Fruit fly (Drosophila melanogaster) whole organism, wandering third instar larva: Measurements from ENCODE around the gene Mesh1.
A peak's percentile ranks its signal among the peaks of the same experiment; 100 is the strongest.

ENCODE experiments used
- Abd-B ChIP-seq: fragments of >200 bp; optimal IDR thresholded peaks from 2 replicates; lab custom pipeline; 2017; ENCODE audit warnings: missing biosample characterization, missing genetic modification characterization
- CG32264 ChIP-seq: fragments of 200-800 bp; sonication (Bioruptor generic); optimal IDR thresholded peaks from 2 replicates; lab custom pipeline; 2016; ENCODE audit warnings: missing biosample characterization, missing genetic modification characterization
- CG9705 ChIP-seq: fragments of 200-800 bp; sonication (Bioruptor generic); optimal IDR thresholded peaks from 2 replicates; lab custom pipeline; 2018; ENCODE audit warnings: missing biosample characterization, mild to moderate bottlenecking, missing genetic modification characterization
- CrebA ChIP-seq: fragments of 200-800 bp; sonication (Bioruptor generic); optimal IDR thresholded peaks from 2 replicates; lab custom pipeline; 2016; ENCODE audit warnings: missing biosample characterization, mild to moderate bottlenecking, missing genetic modification characterization, borderline replicate concordance
- Dfd ChIP-seq: fragments of >200 bp; optimal IDR thresholded peaks from 2 replicates; lab custom pipeline; 2017; ENCODE audit warnings: missing biosample characterization, missing genetic modification characterization
- Dif ChIP-seq: fragments of 200-275, 200-300 bp; sonication (Bioruptor generic); optimal IDR thresholded peaks from 2 replicates; lab custom pipeline; 2018; ENCODE audit warnings: missing biosample characterization, missing genetic modification characterization; ENCODE audit not compliant: partially characterized antibody
- GATAd ChIP-seq: sonication (Bioruptor generic); optimal IDR thresholded peaks from 2 replicates; lab custom pipeline; 2016; ENCODE audit warnings: missing biosample characterization, missing genetic modification characterization
- HLH106 ChIP-seq: fragments of 200-800 bp; optimal IDR thresholded peaks from 3 replicates; lab custom pipeline; 2019; ENCODE audit warnings: missing biosample characterization, mild to moderate bottlenecking, missing genetic modification characterization, moderate library complexity
- Hnf4 ChIP-seq: fragments of 200-800 bp; sonication (Bioruptor generic); optimal IDR thresholded peaks from 2 replicates; lab custom pipeline; 2016; ENCODE audit warnings: missing biosample characterization, mild to moderate bottlenecking, missing genetic modification characterization
- Hr78 ChIP-seq: fragments of >200 bp; optimal IDR thresholded peaks from 2 replicates; lab custom pipeline; 2017; ENCODE audit warnings: missing biosample characterization, missing genetic modification characterization
- Hr83 ChIP-seq: fragments of 200-300 bp; sonication (Bioruptor generic); optimal IDR thresholded peaks from 2 replicates; lab custom pipeline; 2016; ENCODE audit warnings: missing biosample characterization, mild to moderate bottlenecking, missing genetic modification characterization, moderate library complexity; ENCODE audit not compliant: poor library complexity, severe bottlenecking
- Jra ChIP-seq: sonication (Bioruptor generic); optimal IDR thresholded peaks from 2 replicates; lab custom pipeline; 2016; ENCODE audit warnings: missing biosample characterization, missing genetic modification characterization
- Mio ChIP-seq: sonication (Bioruptor generic); optimal IDR thresholded peaks from 2 replicates; lab custom pipeline; 2016; ENCODE audit warnings: missing biosample characterization, missing genetic modification characterization
- Myc ChIP-seq: fragments of >200 bp; optimal IDR thresholded peaks from 2 replicates; lab custom pipeline; 2017
- N ChIP-seq: fragments of >200 bp; optimal IDR thresholded peaks from 2 replicates; lab custom pipeline; 2018; ENCODE audit warnings: missing biosample characterization, missing external identifiers, missing genetic modification characterization
- OdsH ChIP-seq: fragments of 200-800 bp; sonication (Bioruptor generic); optimal IDR thresholded peaks from 2 replicates; lab custom pipeline; 2016; ENCODE audit warnings: missing biosample characterization, mild to moderate bottlenecking, missing genetic modification characterization
- Rel ChIP-seq, 2 experiments: fragments of 200-800 bp; sonication (Bioruptor generic) in 1 of 2; optimal IDR thresholded peaks; 2 replicates in 1 of 2; 3 replicates in 1 of 2; lab custom pipeline; 2016 to 2019; ENCODE audit warnings: mild to moderate bottlenecking in 2 of 2, missing biosample characterization in 2 of 2, missing genetic modification characterization in 2 of 2, moderate library complexity in 1 of 2
- Sp1 ChIP-seq: fragments of 200-800 bp; sonication (Bioruptor generic); optimal IDR thresholded peaks from 3 replicates; lab custom pipeline; 2019; ENCODE audit warnings: missing biosample characterization, mild to moderate bottlenecking, missing genetic modification characterization, moderate library complexity
- Vsx2 ChIP-seq: fragments of 200-300, 225-300 bp; sonication (Bioruptor generic); optimal IDR thresholded peaks from 2 replicates; lab custom pipeline; 2018; ENCODE audit warnings: missing biosample characterization, missing genetic modification characterization; ENCODE audit not compliant: partially characterized antibody
- br ChIP-seq: fragments of 200-800 bp; sonication (Bioruptor generic); optimal IDR thresholded peaks from 2 replicates; lab custom pipeline; 2016; ENCODE audit warnings: missing biosample characterization, missing genetic modification characterization
- brk ChIP-seq: fragments of 200-800 bp; sonication (Bioruptor generic); optimal IDR thresholded peaks from 2 replicates; lab custom pipeline; 2016; ENCODE audit warnings: missing biosample characterization, mild to moderate bottlenecking, missing genetic modification characterization
- dl ChIP-seq, 2 experiments: fragments of 175-275, 200-275 bp in 1 of 2; fragments of 200-275 bp in 1 of 2; sonication (Bioruptor generic); optimal IDR thresholded peaks; lab custom pipeline; 2018; ENCODE audit warnings: mild to moderate bottlenecking in 2 of 2, missing biosample characterization in 2 of 2, missing genetic modification characterization in 2 of 2, moderate library complexity in 2 of 2; ENCODE audit not compliant: partially characterized antibody in 2 of 2, insufficient read depth in 1 of 2
- dmrt93B ChIP-seq: fragments of 200-800 bp; sonication (Bioruptor generic); optimal IDR thresholded peaks from 2 replicates; lab custom pipeline; 2018; ENCODE audit warnings: missing biosample characterization, mild to moderate bottlenecking, missing genetic modification characterization
- dsf ChIP-seq: sonication (Bioruptor generic); optimal IDR thresholded peaks from 2 replicates; lab custom pipeline; 2016; ENCODE audit warnings: missing biosample characterization, missing genetic modification characterization, borderline replicate concordance
- ey ChIP-seq: fragments of 200-800 bp; sonication (Bioruptor generic); optimal IDR thresholded peaks from 2 replicates; lab custom pipeline; 2016; ENCODE audit warnings: missing biosample characterization, missing genetic modification characterization
- foxo ChIP-seq, 2 experiments: fragments of 200-800 bp; sonication (Bioruptor generic); optimal IDR thresholded peaks; 2 replicates in 1 of 2; 3 replicates in 1 of 2; lab custom pipeline; 2016 to 2017; ENCODE audit warnings: missing biosample characterization in 2 of 2, missing genetic modification characterization in 2 of 2
- fru ChIP-seq: fragments of 200-800 bp; sonication (Bioruptor generic); optimal IDR thresholded peaks from 3 replicates; lab custom pipeline; 2016; ENCODE audit warnings: missing biosample characterization, mild to moderate bottlenecking, missing genetic modification characterization
- h ChIP-seq: fragments of 200-800 bp; sonication (Bioruptor generic); optimal IDR thresholded peaks from 3 replicates; lab custom pipeline; 2016; ENCODE audit warnings: missing biosample characterization, mild to moderate bottlenecking, missing genetic modification characterization
- jim ChIP-seq: fragments of 175-275, 200-325 bp; sonication (Bioruptor generic); optimal IDR thresholded peaks from 2 replicates; lab custom pipeline; 2016; ENCODE audit warnings: missing biosample characterization, mild to moderate bottlenecking, missing genetic modification characterization
- lola ChIP-seq: fragments of >200 bp; optimal IDR thresholded peaks from 2 replicates; lab custom pipeline; 2017; ENCODE audit warnings: missing biosample characterization, missing genetic modification characterization
- pan ChIP-seq: fragments of >200 bp; optimal IDR thresholded peaks from 2 replicates; lab custom pipeline; 2017
- psq ChIP-seq: fragments of 200-800 bp; sonication (Bioruptor generic); optimal IDR thresholded peaks from 3 replicates; lab custom pipeline; 2017; ENCODE audit warnings: missing biosample characterization, mild to moderate bottlenecking, missing genetic modification characterization, moderate library complexity
- rgr ChIP-seq: fragments of 200-800 bp; sonication (Bioruptor generic); optimal IDR thresholded peaks from 3 replicates; lab custom pipeline; 2016; ENCODE audit warnings: missing biosample characterization, mild to moderate bottlenecking, missing genetic modification characterization
- sage ChIP-seq: fragments of 200-800 bp; sonication (Bioruptor generic); optimal IDR thresholded peaks from 2 replicates; lab custom pipeline; 2016; ENCODE audit warnings: missing biosample characterization, mild to moderate bottlenecking, missing genetic modification characterization
- sv ChIP-seq: fragments of 200-800 bp; sonication (Bioruptor generic); optimal IDR thresholded peaks from 3 replicates; lab custom pipeline; 2016; ENCODE audit warnings: missing biosample characterization, missing genetic modification characterization
- tai ChIP-seq: sonication (Bioruptor generic); optimal IDR thresholded peaks from 2 replicates; lab custom pipeline; 2016; ENCODE audit warnings: missing biosample characterization, missing genetic modification characterization
- usp ChIP-seq: fragments of >200 bp; optimal IDR thresholded peaks from 2 replicates; lab custom pipeline; 2017; ENCODE audit warnings: missing biosample characterization, missing genetic modification characterization
- woc ChIP-seq: sonication (Bioruptor generic); optimal IDR thresholded peaks from 2 replicates; lab custom pipeline; 2016; ENCODE audit warnings: missing biosample characterization, mild to moderate bottlenecking, missing genetic modification characterization

Gene Mesh1

DNA sequence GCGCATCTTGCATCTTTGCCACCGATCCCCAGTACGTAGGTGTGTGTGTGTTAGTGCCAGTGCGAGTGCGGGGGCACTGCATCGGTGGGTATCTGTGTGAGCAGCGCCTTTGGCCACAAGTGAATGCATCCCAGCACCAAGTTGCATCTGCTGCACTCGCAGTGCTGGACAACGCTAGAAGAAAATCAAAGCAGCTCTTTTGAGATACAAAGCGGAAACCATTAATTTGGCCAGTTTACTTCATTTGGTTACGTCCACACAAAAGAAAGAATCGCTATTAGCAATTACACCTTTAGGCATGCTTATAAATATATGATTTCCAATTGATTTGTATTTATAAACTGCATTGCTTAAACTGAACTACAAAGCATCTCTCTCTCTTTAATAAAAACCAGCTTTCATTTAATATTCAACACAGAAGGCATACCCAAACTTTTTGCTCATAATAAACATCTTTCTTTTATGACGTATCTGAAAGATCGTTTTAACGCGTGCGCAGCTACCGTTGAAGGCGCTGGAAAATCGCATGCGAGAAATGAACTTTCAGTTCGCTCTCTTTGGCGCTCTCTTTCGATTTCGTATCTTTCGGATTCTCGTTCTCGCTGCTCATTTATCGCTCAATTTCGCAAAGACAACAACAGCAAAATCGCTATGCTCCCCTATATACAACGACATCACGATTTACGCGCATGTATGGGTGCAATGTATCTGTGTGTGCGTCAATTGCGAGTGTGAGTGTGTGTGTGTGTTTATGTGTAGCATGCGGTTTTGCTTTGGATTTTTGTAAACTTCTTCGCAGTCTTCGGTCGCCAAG, 4.1 kb upstream of the Mesh1 start:
- TF ChIP-seq lola (GFP tag; lab: Kevin White, UChicago) (no peak), Myc (lab: Kevin White, UChicago) (no peak), Mio (GFP tag; lab: Kevin White, UChicago) (no peak), CG9705 (GFP tag; lab: Kevin White, UChicago) (no peak), GATAd (GFP tag; lab: Kevin White, UChicago) (no peak), dmrt93B (no peak), sage (GFP tag; lab: Kevin White, UChicago) (peak; percentile 10), dl (GFP tag; optimal IDR thresholded peaks at IDR 0.05; lab: Kevin White, UChicago; ENCODE audit: insufficient read depth in 1 of 2, partially characterized antibody in 2 of 2) (no peak), CG32264 (GFP tag; lab: Kevin White, UChicago) (no peak), foxo (GFP tag; optimal IDR thresholded peaks at IDR 0.05; lab: Kevin White, UChicago) (no peak), tai (GFP tag; lab: Kevin White, UChicago) (no peak), Dif (peak; percentile 20), Sp1 (GFP tag; lab: Kevin White, UChicago) (no peak), rgr (GFP tag; lab: Kevin White, UChicago) (no peak), psq (GFP tag; lab: Kevin White, UChicago) (no peak), ey (GFP tag; lab: Kevin White, UChicago) (no peak), sv (GFP tag; lab: Kevin White, UChicago) (no peak), Hr83 (GFP tag; lab: Kevin White, UChicago) (no peak), Hr78 (GFP tag; lab: Kevin White, UChicago) (no peak), dsf (GFP tag; lab: Kevin White, UChicago) (no peak), Hnf4 (GFP tag; lab: Kevin White, UChicago) (no peak), Abd-B (GFP tag; lab: Kevin White, UChicago) (no peak), h (GFP tag; lab: Kevin White, UChicago) (no peak), N (GFP tag; lab: Kevin White, UChicago) (no peak), usp (GFP tag; lab: Kevin White, UChicago) (no peak), brk (GFP tag; lab: Kevin White, UChicago) (peak; percentile 31), woc (GFP tag; lab: Kevin White, UChicago) (no peak), CrebA (no peak), fru (GFP tag; lab: Kevin White, UChicago) (no peak), Vsx2 (GFP tag; lab: Kevin White, UChicago) (peak; percentile 41), pan (lab: Kevin White, UChicago) (no peak), jim (no peak), Jra (no peak), br (GFP tag; lab: Kevin White, UChicago) (no peak), HLH106 (tag; lab: Kevin White, UChicago) (no peak), Dfd (no peak), Rel (GFP tag; optimal IDR thresholded peaks at IDR 0.05; lab: Kevin White, UChicago) (peak; percentile 2), Rel (tag; optimal IDR thresholded peaks at IDR 0.05; lab: Kevin White, UChicago) (no peak), OdsH (GFP tag; lab: Kevin White, UChicago) (no peak)
